Fruit fly (Drosophila melanogaster): ENCODE data around the gene tgo.
A peak's percentile ranks its signal among the peaks of the same experiment; 100 is the strongest.

Gene tgo

DNA sequence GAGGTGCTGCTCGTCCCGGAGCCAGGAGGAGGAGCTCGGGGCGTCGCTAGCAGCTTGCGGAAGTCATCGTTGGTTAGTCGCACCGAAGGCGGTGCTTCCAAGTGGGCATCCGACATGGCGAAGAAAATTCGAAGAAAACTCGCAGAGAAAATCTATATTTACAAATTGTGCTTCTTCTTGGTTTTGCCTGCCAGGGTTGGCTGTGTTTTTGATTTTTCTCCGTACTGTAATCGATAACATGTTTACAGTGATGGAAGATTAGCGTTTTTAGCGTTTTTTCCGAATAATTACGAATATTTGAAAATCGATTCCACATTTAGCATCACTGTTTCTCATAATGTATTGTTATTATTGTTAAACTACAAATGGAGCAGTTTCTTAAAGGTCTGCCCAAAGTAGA is 45.1 kb upstream of the tgo start, which contains the start of the genes beag and Ada (continued):
- no peak for TF ChIP-seq CG2889 (GFP tag; IDR thresholded peaks at IDR 0.05)
- TF ChIP-seq CG11247 (GFP tag; IDR thresholded peaks at IDR 0.05) = no peak
- no peak for TF ChIP-seq Kr (GFP tag; optimal IDR thresholded peaks at IDR 0.05)
- peak; percentile 71 for TF ChIP-seq slbo (GFP tag; IDR thresholded peaks at IDR 0.05)
- TF ChIP-seq gsb (GFP tag; IDR thresholded peaks at IDR 0.05) = no peak
- TF ChIP-seq Sry-δ (GFP tag; optimal IDR thresholded peaks at IDR 0.05) = peak; percentile 69
- peak; percentile 7; the same call in 1 of the 2 replicates for TF ChIP-seq Ada2b (GFP tag; IDR thresholded peaks at IDR 0.05)
- peak; percentile 22 for TF ChIP-seq CG1233 (GFP tag; optimal IDR thresholded peaks at IDR 0.05)
- no peak for TF ChIP-seq chinmo (GFP tag; IDR thresholded peaks at IDR 0.05; ENCODE audit: partially characterized antibody)
- no peak for TF ChIP-seq dan (GFP tag; IDR thresholded peaks at IDR 0.05)
- TF ChIP-seq CG10267 (tag; optimal IDR thresholded peaks at IDR 0.05) = peak; percentile 68
- TF ChIP-seq Opbp (GFP tag; IDR thresholded peaks at IDR 0.05; ENCODE audit: partially characterized antibody) = peak; percentile 40; the same call in 1 of the 3 replicates
- TF ChIP-seq CG7556 (GFP tag; optimal IDR thresholded peaks at IDR 0.05) = peak; percentile 27
- no peak for TF ChIP-seq cg (GFP tag; optimal IDR thresholded peaks at IDR 0.05)
- peak; percentile 41; the same call in 1 of the 2 replicates for TF ChIP-seq amos (GFP tag; IDR thresholded peaks at IDR 0.05; ENCODE audit: partially characterized antibody)
- peak; percentile 60 for TF ChIP-seq shn (GFP tag; optimal IDR thresholded peaks at IDR 0.05)
- no peak for TF ChIP-seq pan (optimal IDR thresholded peaks at IDR 0.05)
- TF ChIP-seq pan (GFP tag; optimal IDR thresholded peaks at IDR 0.05 in 1 of 2, IDR thresholded peaks at IDR 0.05 in 1 of 2) = peak in 1 of 2 experiments; percentile 22
- no peak for TF ChIP-seq Sox102F (GFP tag; optimal IDR thresholded peaks at IDR 0.05)
- TF ChIP-seq pzg (GFP tag; optimal IDR thresholded peaks at IDR 0.05) = peak; percentile 73
- TF ChIP-seq B-H1 (GFP tag; IDR thresholded peaks at IDR 0.05) = no peak
- TF ChIP-seq CG12299 (tag; optimal IDR thresholded peaks at IDR 0.05) = no peak
- TF ChIP-seq CG12219 (GFP tag; optimal IDR thresholded peaks at IDR 0.05) = no peak
- no peak for TF ChIP-seq CG14050 (GFP tag; IDR thresholded peaks at IDR 0.05)
- TF ChIP-seq CG11085 (GFP tag; IDR thresholded peaks at IDR 0.05) = no peak
- no peak for TF ChIP-seq pros (GFP tag; optimal IDR thresholded peaks at IDR 0.05)
- peak; percentile 2 for TF ChIP-seq ERR (GFP tag; optimal IDR thresholded peaks at IDR 0.05)
- TF ChIP-seq Bgb (GFP tag; IDR thresholded peaks at IDR 0.05; ENCODE audit: partially characterized antibody) = peak; percentile 58
- peak; percentile 60 for TF ChIP-seq CG8924 (tag; optimal IDR thresholded peaks at IDR 0.05)
- no peak for TF ChIP-seq tgo (GFP tag; IDR thresholded peaks at IDR 0.05)
- no peak for TF ChIP-seq CG8359 (GFP tag; optimal IDR thresholded peaks at IDR 0.05; ENCODE audit: borderline replicate concordance)
- TF ChIP-seq CG9437 (GFP tag; optimal IDR thresholded peaks at IDR 0.05) = no peak
- TF ChIP-seq hkb (optimal IDR thresholded peaks at IDR 0.05) = no peak
- 0 out of 2 replicates have a peak, but pooled peaks have one; percentile 14 for TF ChIP-seq hkb (GFP tag; IDR thresholded peaks at IDR 0.05)
- no peak for TF ChIP-seq CG17802 (tag; optimal IDR thresholded peaks at IDR 0.05)
- TF ChIP-seq CG13123 (GFP tag; optimal IDR thresholded peaks at IDR 0.05) = no peak
- no peak for TF ChIP-seq ken (GFP tag; IDR thresholded peaks at IDR 0.05)
- no peak for TF ChIP-seq Atf-2 (GFP tag; optimal IDR thresholded peaks at IDR 0.05)
- no peak for TF ChIP-seq Tbp (GFP tag; optimal IDR thresholded peaks at IDR 0.05)
- no peak for TF ChIP-seq Poxn (GFP tag; IDR thresholded peaks at IDR 0.05)
- peak; percentile 40 for TF ChIP-seq CG18011 (GFP tag; optimal IDR thresholded peaks at IDR 0.05)
- no peak for TF ChIP-seq HHEX (GFP tag; optimal IDR thresholded peaks at IDR 0.05)
- 0 out of 2 replicates have a peak, but pooled peaks have one; percentile 34 for TF ChIP-seq al (GFP tag; IDR thresholded peaks at IDR 0.05)
- TF ChIP-seq vvl (GFP tag; IDR thresholded peaks at IDR 0.05) = peak; percentile 52
- peak; percentile 41 for TF ChIP-seq CG12155 (GFP tag; optimal IDR thresholded peaks at IDR 0.05)
- TF ChIP-seq nerfin-1 (tag; optimal IDR thresholded peaks at IDR 0.05) = peak; percentile 34
- no peak for TF ChIP-seq da (GFP tag; optimal IDR thresholded peaks at IDR 0.05)
- TF ChIP-seq tup (GFP tag; optimal IDR thresholded peaks at IDR 0.05) = no peak
- peak; percentile 84 for TF ChIP-seq gro (GFP tag; optimal IDR thresholded peaks at IDR 0.05)
- TF ChIP-seq CG33557 (GFP tag; optimal IDR thresholded peaks at IDR 0.05) = no peak
- TF ChIP-seq CG2116 (GFP tag; optimal IDR thresholded peaks at IDR 0.05) = peak; percentile 93
- TF ChIP-seq twi (tag; optimal IDR thresholded peaks at IDR 0.05) = peak; percentile 36

Data from whole organism, embryonic.